Fruit fly (Drosophila melanogaster): Measurements from ENCODE around the gene gish.

gish gene

DNA sequence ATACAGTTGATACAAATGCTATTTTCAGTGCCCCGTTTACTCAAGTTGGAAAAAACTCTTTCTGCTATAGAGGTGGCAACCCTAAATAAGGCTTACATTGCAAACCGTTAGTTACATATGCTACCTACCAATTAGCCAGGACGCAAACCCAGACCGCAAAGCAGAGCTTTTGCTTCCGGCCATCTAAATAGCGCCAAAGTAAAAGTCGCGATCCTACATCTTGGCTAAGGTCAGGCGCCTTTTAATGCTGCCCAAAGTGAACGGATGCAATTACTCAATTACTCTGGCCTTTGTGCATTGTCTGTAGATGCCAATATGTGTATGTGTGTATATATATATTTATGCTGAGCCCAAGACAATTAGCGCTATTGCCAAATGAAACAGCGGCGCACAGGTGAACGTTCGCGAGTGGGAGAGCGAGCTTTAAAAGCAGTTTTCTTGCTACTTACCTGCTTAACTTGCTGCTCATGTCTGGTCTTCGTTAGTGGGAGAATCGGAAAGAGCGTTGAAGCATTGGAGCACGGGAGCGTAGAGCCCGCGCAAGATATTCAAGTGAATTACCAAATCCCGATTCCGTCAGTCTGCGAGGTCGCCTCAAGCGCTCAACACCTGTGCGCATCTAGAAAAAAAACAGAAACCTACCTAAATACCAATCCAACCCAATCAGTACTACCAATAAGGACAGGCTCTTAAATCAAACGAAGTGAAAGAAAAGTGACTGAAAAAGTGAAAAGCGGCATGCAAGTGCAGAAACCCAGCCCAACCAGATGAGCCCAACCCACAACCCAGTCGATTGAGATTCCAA, 33.1 kb downstream of the gish start, which contains the start of gene Zip89B:
Zip89B (plus strand) TSS at position 574 of the 805 bp plus-strand sequence.
- no peak for TF ChIP-seq Hr96 (GFP tag; optimal IDR thresholded peaks at IDR 0.05)
- no peak for TF ChIP-seq CG5204 (GFP tag; optimal IDR thresholded peaks at IDR 0.05)
- TF ChIP-seq tj (GFP tag; optimal IDR thresholded peaks at IDR 0.05): peak; percentile 89
- no peak for TF ChIP-seq cnc (optimal IDR thresholded peaks at IDR 0.05)
- TF ChIP-seq CG7101 (tag; optimal IDR thresholded peaks at IDR 0.05): no peak
- no peak for TF ChIP-seq CG7045 (GFP tag; optimal IDR thresholded peaks at IDR 0.05)
- no peak for TF ChIP-seq kay (GFP tag; ENCODE audit: borderline replicate concordance)
- TF ChIP-seq CG1620 (GFP tag; optimal IDR thresholded peaks at IDR 0.05): no peak
- no peak for TF ChIP-seq Clk (GFP tag; optimal IDR thresholded peaks at IDR 0.05)
- TF ChIP-seq bab1 (GFP tag; optimal IDR thresholded peaks at IDR 0.05): peak; percentile 0
- peak; percentile 36 for TF ChIP-seq CG33017 (tag; optimal IDR thresholded peaks at IDR 0.05)
- TF ChIP-seq CG14711 (tag; optimal IDR thresholded peaks at IDR 0.05): peak; percentile 76
- TF ChIP-seq pad (GFP tag; optimal IDR thresholded peaks at IDR 0.05): no peak
- TF ChIP-seq CG11617 (GFP tag; optimal IDR thresholded peaks at IDR 0.05): no peak
- peak; percentile 6 for TF ChIP-seq Crg-1 (GFP tag; optimal IDR thresholded peaks at IDR 0.05)
- TF ChIP-seq ovo (GFP tag; optimal IDR thresholded peaks at IDR 0.05): peak; percentile 93
- peak; percentile 7 for TF ChIP-seq Mnt (GFP tag; optimal IDR thresholded peaks at IDR 0.05)
- TF ChIP-seq toe (GFP tag; optimal IDR thresholded peaks at IDR 0.05): no peak
- TF ChIP-seq cic (GFP tag; optimal IDR thresholded peaks at IDR 0.05): peak; percentile 34
- no peak for TF ChIP-seq CG12768 (GFP tag; optimal IDR thresholded peaks at IDR 0.05)

DNA sequence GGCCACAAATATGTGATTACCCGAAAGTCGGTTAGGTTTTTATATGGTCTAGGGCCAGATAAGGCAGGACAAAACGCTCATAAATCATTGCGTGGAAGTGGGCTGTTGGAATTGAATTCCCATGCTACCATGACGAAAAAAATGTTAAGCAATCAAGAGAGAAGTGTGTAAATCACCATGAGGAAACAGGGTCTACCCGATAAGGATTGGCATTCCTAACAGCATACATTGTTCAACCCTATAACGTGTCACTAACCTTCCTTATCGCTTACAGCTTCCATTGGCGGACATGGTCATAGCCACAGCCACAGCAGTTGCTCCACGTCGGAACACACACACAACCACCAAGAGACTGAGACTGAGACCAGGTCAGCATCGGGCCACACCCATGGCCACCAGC, 35.8 kb downstream of the gish start:
- no peak for TF ChIP-seq pad (GFP tag; optimal IDR thresholded peaks at IDR 0.05)
- TF ChIP-seq Hr96 (GFP tag; optimal IDR thresholded peaks at IDR 0.05): no peak
- no peak for TF ChIP-seq bab1 (GFP tag; optimal IDR thresholded peaks at IDR 0.05)
- TF ChIP-seq tj (GFP tag; optimal IDR thresholded peaks at IDR 0.05): no peak
- TF ChIP-seq CG12768 (GFP tag; optimal IDR thresholded peaks at IDR 0.05): no peak
- TF ChIP-seq Clk (GFP tag; optimal IDR thresholded peaks at IDR 0.05): no peak
- TF ChIP-seq CG1620 (GFP tag; optimal IDR thresholded peaks at IDR 0.05): no peak
- no peak for TF ChIP-seq CG11617 (GFP tag; optimal IDR thresholded peaks at IDR 0.05)
- TF ChIP-seq toe (GFP tag; optimal IDR thresholded peaks at IDR 0.05): no peak
- no peak for TF ChIP-seq ovo (GFP tag; optimal IDR thresholded peaks at IDR 0.05)
- TF ChIP-seq CG14711 (tag; optimal IDR thresholded peaks at IDR 0.05): no peak
- TF ChIP-seq cnc (optimal IDR thresholded peaks at IDR 0.05): no peak
- no peak for TF ChIP-seq CG5204 (GFP tag; optimal IDR thresholded peaks at IDR 0.05)
- TF ChIP-seq Crg-1 (GFP tag; optimal IDR thresholded peaks at IDR 0.05): no peak
- no peak for TF ChIP-seq CG7045 (GFP tag; optimal IDR thresholded peaks at IDR 0.05)

dm6 chr3R:16309302-16310080, 37.2 kb downstream of the gish start:
- TF ChIP-seq cic (GFP tag; optimal IDR thresholded peaks at IDR 0.05): peak; percentile 20
- no peak for TF ChIP-seq CG7101 (tag; optimal IDR thresholded peaks at IDR 0.05)

- TF ChIP-seq toe (GFP tag; optimal IDR thresholded peaks at IDR 0.05) (no peak), ovo (GFP tag; optimal IDR thresholded peaks at IDR 0.05) (no peak), bab1 (GFP tag; optimal IDR thresholded peaks at IDR 0.05) (no peak), Hr96 (GFP tag; optimal IDR thresholded peaks at IDR 0.05) (no peak), CG1620 (GFP tag; optimal IDR thresholded peaks at IDR 0.05) (no peak), cnc (optimal IDR thresholded peaks at IDR 0.05) (no peak), CG33017 (tag; optimal IDR thresholded peaks at IDR 0.05) (no peak), cic (GFP tag; optimal IDR thresholded peaks at IDR 0.05) (no peak), CG7045 (GFP tag; optimal IDR thresholded peaks at IDR 0.05) (no peak), CG11617 (GFP tag; optimal IDR thresholded peaks at IDR 0.05) (no peak), Clk (GFP tag; optimal IDR thresholded peaks at IDR 0.05) (no peak), Crg-1 (GFP tag; optimal IDR thresholded peaks at IDR 0.05) (no peak), Mnt (GFP tag; optimal IDR thresholded peaks at IDR 0.05) (no peak), CG7101 (tag; optimal IDR thresholded peaks at IDR 0.05) (no peak), CG14711 (tag; optimal IDR thresholded peaks at IDR 0.05) (no peak), CG12768 (GFP tag; optimal IDR thresholded peaks at IDR 0.05) (no peak), kay (GFP tag; ENCODE audit: borderline replicate concordance) (no peak), tj (GFP tag; optimal IDR thresholded peaks at IDR 0.05) (no peak)
Observed at dm6 chr3R:16310081-16310493, 37.8 kb downstream of the gish start.

dm6 chr3R:16316747-16317146, 44.5 kb downstream of the gish start:
- TF ChIP-seq CG5204 (GFP tag; optimal IDR thresholded peaks at IDR 0.05): no peak
- no peak for TF ChIP-seq CG7101 (tag; optimal IDR thresholded peaks at IDR 0.05)
- TF ChIP-seq Hr96 (GFP tag; optimal IDR thresholded peaks at IDR 0.05): no peak
- TF ChIP-seq Clk (GFP tag; optimal IDR thresholded peaks at IDR 0.05): no peak
- no peak for TF ChIP-seq toe (GFP tag; optimal IDR thresholded peaks at IDR 0.05)
- TF ChIP-seq CG11617 (GFP tag; optimal IDR thresholded peaks at IDR 0.05): no peak
- TF ChIP-seq bab1 (GFP tag; optimal IDR thresholded peaks at IDR 0.05): no peak
- no peak for TF ChIP-seq tj (GFP tag; optimal IDR thresholded peaks at IDR 0.05)

dm6 chr3R:16321538-16321937, 49.3 kb downstream of the gish start, which contains the start of gene CG44044:
TSS of gene CG44044 (plus strand) at chr3R:16321838.
- TF ChIP-seq CG12768 (GFP tag; optimal IDR thresholded peaks at IDR 0.05) (no peak), CG1620 (GFP tag; optimal IDR thresholded peaks at IDR 0.05) (no peak), Crg-1 (GFP tag; optimal IDR thresholded peaks at IDR 0.05) (no peak), toe (GFP tag; optimal IDR thresholded peaks at IDR 0.05) (no peak)
